Worm (Caenorhabditis elegans) whole organism, L4/young adult: ENCODE results near the gene snb-1.

Experiments used
- W03F9.2 ChIP-seq: fragments of 150-350 bp; optimal IDR thresholded peaks from 2 replicates; lab custom pipeline; 2014; ENCODE audit warnings: missing biosample characterization, missing genetic modification characterization
- dao-5 ChIP-seq: sonication (generic microtip); optimal IDR thresholded peaks from 2 replicates; lab custom pipeline; 2016; ENCODE audit warnings: missing genotype, missing genetic modification characterization, moderate library complexity, missing compliant biosample characterization
- him-1 ChIP-seq: sonication (generic microtip); optimal IDR thresholded peaks from 2 replicates; lab custom pipeline; 2016; ENCODE audit warnings: missing genotype, missing genetic modification reagents, missing genetic modification characterization, missing compliant biosample characterization

The snb-1 gene

DNA sequence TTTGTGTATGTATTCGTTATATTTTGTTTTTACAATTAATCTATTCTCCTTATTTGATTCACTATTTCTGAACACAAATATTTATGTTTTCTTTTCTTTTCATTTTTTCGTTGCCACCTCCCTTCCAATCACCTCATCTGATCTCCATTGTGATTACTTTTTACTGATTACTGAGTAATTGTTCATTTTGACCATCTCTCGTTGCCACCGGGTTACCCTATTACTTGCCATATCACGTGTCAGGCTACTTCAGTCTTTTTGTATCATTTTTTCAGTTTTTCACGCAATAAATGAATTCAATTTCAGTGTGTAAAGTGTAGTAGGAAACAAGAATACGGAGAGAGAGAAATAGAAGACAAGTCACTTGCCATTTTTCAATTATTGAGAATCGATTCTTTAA is 4.2 kb downstream of the snb-1 start, which contains the start of gene T10H9.8:
TSS of gene T10H9.8 (plus strand) at position 301 of the 400 bp plus-strand sequence.
- no peak for TF ChIP-seq W03F9.2 (tag; lab: Kevin White, UChicago)
- TF ChIP-seq him-1 (tag; lab: Kevin White, UChicago) = no peak
- TF ChIP-seq dao-5 = no peak

DNA sequence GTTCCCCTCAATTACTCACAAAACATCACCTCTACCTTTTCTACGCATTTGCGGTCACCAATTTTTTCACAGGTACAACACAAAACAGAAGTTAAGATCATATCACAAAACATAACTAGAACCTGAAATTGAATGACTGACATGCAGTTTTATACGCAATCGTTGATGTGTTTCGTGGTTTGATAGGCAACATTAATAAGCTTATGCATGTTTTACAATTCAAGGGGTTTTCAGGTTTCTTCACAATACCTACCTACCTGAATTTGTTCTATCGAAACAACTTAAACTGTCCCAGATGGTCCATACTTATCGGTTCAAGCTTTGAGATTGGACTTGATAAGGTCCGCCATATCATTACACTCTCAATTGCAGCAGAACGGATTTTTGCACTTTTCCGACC is 5.8 kb downstream of the snb-1 start:
- TF ChIP-seq W03F9.2 (tag; lab: Kevin White, UChicago) = no peak
- no peak for TF ChIP-seq him-1 (tag; lab: Kevin White, UChicago)
- no peak for TF ChIP-seq dao-5

DNA sequence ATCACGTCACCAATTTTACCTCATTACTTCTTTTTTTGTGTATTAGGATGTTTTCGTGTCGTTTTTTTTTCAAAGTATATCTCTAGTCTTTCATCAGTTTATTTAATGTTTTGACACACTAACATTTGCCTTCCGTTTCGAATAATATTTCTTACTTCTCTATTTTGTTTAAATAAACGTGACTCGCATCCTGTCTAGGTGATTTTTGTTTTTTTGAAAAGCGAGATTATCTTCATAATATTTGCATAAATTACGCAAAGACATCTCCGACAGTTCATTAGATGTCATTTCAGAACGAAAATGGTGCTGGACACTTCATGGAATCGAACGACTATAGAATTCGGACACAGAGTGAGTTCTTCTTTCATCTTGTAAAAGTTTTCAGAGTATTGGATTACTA is 7.0 kb downstream of the snb-1 start, which contains the start of gene T10H9.1:
TSS of gene T10H9.1 (plus strand) at position 301 of the 400 bp plus-strand sequence.
- TF ChIP-seq him-1 (tag; lab: Kevin White, UChicago) = no peak
- no peak for TF ChIP-seq dao-5
- no peak for TF ChIP-seq W03F9.2 (tag; lab: Kevin White, UChicago)

DNA sequence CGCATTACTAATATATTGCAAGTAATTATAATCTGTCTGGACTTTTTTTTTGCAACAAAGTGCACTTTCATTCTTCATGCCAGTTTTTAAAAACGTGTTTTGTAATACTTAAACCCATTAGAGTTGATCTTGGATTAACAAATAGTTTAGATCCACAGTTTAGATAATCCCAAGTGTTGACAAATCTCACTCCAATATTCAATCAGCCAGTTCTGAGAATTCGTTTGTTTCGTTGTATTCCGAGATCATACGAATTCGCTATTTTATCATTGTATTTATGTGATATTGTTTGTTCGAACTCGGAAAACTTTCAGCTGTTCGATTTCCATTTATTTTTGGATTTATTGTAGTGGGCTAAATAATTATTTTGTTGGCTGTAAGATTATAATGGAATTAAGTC is 10.5 kb downstream of the snb-1 start:
- TF ChIP-seq dao-5 = no peak
- no peak for TF ChIP-seq W03F9.2 (tag; lab: Kevin White, UChicago)
- no peak for TF ChIP-seq him-1 (tag; lab: Kevin White, UChicago)

DNA sequence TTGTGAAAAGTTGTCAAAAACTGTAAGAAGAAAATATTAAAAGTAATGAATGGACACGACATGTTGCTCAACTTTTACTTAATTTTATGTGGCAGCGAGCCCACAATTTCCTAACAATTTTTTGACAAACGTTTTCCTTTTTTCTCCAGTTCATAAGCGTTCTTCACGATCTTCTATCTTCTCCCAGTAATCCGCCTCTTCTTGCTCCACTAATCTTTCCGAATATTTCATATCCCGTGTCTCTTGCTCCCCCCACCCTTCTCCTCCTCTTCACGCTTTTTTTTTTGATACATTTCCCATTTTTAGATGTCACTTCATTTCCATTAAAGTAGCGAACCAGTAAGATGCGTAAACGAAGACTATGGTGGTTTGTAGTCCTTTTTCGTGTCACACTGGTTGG is 23.4 kb downstream of the snb-1 start, which contains the start of gene scd-2:
TSS of gene scd-2 (plus strand) at position 301 of the 400 bp plus-strand sequence.
- TF ChIP-seq dao-5 = no peak
- TF ChIP-seq W03F9.2 (tag; lab: Kevin White, UChicago) = no peak
- TF ChIP-seq him-1 (tag; lab: Kevin White, UChicago) = no peak

DNA sequence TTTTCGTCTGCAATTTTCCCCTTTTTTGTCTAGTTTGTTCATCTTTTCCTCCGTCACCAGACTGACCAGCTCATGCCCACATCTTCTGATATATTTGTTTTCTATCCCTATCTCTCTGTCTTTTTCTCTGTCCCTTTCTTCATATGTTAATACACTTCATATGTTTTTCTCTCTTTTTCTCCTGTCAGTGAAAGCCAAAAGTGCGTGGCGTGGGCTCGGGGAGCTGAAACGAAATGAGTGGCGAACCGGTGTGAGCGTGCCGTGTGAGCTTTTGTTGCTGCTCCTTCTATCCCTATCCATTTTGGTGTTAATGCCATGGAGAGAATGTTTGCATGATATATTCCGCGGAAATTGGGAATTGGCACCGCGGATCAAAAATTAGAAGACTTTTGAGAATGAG is 24.4 kb downstream of the snb-1 start:
- TF ChIP-seq W03F9.2 (tag; lab: Kevin White, UChicago) = no peak
- TF ChIP-seq dao-5 = no peak
- no peak for TF ChIP-seq him-1 (tag; lab: Kevin White, UChicago)

DNA sequence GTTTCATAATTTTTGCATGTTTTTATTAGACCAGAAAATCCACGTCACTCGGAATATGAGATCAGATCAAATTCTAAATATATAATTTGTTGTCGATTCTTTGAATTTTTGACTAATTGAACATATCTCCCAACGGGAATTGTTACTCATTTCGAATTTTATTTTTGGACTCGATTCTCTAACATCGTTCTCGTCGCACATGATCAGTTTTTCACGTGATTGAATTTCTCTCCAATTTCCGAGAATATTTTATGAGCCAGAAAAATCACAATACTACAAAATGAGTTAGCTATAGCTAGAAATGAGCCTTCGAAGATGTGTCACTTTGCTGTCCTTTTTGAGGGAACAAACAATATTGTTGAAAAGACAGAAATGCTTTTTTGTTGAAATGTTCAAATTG is 25.5 kb downstream of the snb-1 start:
- TF ChIP-seq dao-5 (no peak), him-1 (tag; lab: Kevin White, UChicago) (no peak), W03F9.2 (tag; lab: Kevin White, UChicago) (no peak)

DNA sequence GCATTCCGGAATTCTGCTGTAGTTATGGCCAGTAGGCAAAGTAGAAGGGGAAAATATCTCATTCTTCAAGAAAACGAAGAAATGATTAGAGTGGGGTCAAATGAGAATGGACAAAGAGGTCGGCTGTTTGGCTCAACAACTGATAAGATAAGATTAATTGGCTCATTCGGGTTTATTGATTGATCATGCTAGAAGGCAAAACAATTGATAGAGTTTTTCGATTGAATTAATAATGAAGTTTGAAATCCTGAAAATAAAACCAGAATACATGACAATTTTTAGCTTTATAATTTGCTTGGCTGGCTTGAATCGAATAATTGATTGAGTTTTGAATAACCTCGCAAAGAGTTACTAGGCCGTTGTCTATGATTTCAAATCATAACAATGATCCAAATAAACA is 30.1 kb downstream of the snb-1 start, which contains the start of gene ppt-1:
TSS of gene ppt-1 (minus strand) at position 101 of the 400 bp plus-strand sequence.
- TF ChIP-seq him-1 (tag; lab: Kevin White, UChicago) = no peak

DNA sequence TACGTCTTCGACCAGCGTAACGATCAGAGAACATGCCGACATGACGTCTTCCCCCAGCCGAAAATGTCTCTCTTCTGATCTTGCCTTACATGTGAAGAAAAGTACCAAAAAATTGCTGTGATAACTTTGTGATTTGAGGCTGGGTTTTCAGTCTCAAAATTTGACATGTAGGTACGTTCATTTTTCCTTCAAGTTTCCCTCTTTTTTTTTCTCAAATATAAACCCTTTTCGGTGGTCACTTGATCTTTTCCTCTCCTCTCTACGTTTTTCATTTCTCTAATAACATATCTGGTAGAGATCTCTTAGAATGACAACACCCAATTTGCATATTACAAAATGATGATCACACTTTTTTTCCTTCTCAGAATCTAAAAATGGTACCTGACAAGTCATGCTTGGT is 34.4 kb downstream of the snb-1 start, which contains the start of gene nhr-37:
TSS of gene nhr-37 (plus strand) at position 301 of the 400 bp plus-strand sequence.
- TF ChIP-seq him-1 (tag; lab: Kevin White, UChicago) = no peak

DNA sequence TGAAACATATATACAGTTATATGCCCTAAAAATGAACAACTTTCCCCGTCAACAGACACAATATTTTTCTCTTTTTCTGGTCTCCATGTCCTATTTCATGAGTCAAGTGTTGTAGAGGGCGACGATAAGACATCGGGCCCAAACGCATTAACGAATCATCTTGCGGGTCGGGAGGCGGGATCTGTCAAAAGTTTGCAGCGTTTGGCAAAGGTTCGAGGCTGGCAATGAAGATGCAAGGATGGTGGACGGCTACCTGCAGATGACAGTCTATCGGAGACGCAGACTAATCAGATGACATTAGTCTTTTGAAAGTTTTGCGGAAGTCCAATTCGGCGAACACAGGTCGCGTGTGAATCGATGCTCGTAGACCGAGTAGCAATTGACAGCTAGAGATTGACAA is 35.5 kb downstream of the snb-1 start:
- TF ChIP-seq him-1 (tag; lab: Kevin White, UChicago) = no peak
- TF ChIP-seq dao-5 = no peak
- no peak for TF ChIP-seq W03F9.2 (tag; lab: Kevin White, UChicago)

DNA sequence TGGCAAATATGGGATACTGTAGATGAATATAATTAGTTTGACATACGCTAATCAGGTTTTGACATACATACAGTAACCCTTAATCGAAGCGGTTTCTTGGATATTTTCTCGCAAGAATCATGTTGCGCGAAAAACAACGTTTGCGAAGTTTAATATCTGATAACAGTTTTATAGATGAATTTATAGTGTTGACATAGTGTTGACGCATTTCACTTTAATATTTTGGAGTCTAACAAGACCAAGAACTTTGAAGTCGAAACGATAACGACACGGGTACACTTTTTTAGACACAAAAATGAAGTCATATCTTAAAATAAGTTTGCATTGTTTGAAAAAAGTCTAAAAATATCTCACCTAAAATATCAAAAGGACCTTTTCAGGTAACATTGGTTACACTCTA is 40.0 kb downstream of the snb-1 start:
- TF ChIP-seq dao-5 (no peak), W03F9.2 (tag; lab: Kevin White, UChicago) (no peak), him-1 (tag; lab: Kevin White, UChicago) (no peak)

DNA sequence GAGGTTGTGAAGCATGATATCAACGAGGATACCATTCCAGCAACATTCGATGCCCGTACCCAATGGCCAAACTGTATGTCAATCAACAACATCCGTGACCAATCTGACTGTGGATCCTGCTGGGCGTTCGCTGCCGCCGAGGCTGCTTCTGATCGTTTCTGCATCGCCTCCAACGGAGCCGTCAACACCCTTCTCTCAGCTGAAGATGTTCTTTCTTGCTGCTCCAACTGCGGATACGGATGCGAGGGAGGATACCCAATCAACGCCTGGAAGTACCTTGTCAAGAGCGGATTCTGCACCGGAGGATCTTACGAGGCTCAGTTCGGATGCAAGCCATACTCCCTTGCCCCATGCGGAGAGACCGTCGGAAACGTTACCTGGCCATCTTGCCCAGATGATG is 41.3 kb downstream of the snb-1 start:
- TF ChIP-seq him-1 (tag; lab: Kevin White, UChicago) = no peak
- TF ChIP-seq dao-5 = no peak
- TF ChIP-seq W03F9.2 (tag; lab: Kevin White, UChicago) = no peak

DNA sequence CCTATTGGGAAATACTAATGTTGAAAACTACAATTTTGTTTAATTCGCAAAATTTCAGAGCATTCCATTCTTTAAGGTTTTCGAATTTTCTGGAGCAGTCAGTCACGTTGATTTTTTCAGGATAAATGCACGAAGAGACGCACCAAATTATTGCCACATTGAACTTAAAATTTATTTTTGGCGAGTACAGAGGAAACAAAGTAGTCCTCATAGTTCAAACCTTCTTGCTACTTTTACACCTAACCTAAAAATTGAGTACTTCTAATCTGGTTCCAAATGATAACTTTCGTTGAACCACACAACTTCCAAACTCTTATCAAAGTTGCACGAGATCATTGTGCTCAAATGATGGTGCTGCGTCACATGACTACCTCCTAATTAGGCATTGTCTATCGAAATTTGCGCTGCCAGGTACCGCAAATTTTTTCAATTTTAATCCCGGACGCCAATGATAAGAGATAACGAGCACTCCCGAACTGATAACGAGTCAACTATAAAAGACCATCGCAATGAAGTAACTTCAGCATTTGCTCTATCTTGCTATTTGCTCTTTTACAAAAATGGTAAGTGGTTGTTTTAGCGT is 42.1 kb downstream of the snb-1 start, which contains the start of gene cpr-4:
TSS of gene cpr-4 (plus strand) at position 523 of the 583 bp plus-strand sequence.
- TF ChIP-seq W03F9.2 (tag; lab: Kevin White, UChicago) (no peak), dao-5 (no peak), him-1 (tag; lab: Kevin White, UChicago) (no peak)

DNA sequence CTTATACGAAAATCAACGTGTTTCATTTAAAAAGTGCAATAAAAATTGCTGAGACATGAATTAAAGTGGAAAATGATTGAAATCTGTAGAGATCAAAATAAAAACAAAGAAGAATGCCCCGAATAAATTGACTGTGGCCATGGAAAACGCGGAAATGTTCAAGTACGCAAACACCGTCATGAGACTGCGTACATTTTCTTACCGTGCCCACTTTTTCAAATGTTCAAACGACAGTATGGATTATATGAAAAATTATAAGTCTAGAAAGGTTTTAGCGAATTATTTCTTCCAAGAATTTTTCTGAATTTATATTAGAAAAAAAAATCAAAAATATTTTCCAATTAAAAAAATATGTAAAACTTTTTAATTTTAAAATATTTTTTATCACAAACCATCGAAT is 44.8 kb downstream of the snb-1 start:
- TF ChIP-seq dao-5 (no peak), him-1 (tag; lab: Kevin White, UChicago) (no peak), W03F9.2 (tag; lab: Kevin White, UChicago) (peak; percentile 50)

DNA sequence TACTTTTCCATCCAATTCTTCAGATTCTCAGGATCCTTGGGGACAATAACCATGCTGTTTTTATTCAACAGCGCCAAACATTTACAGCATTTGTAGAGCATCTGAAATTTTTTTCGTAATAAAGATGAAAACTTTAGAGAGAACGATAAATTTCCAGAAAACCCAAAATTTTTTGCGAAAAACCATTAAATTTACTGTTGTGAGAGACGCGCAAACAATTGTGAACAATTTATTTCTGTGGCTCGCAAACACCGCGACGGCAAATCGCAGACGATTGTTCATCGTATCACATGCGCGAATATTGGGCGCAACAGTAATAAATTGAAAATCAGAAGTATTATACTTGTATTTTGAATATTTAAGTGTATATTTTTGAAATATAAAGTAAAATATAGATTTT is 45.2 kb downstream of the snb-1 start, which contains the start of gene gon-14:
TSS of gene gon-14 (minus strand) at position 101 of the 400 bp plus-strand sequence.
- TF ChIP-seq W03F9.2 (tag; lab: Kevin White, UChicago) (no peak), dao-5 (no peak), him-1 (tag; lab: Kevin White, UChicago) (no peak)
